Fruit fly (Drosophila melanogaster) whole organism, embryonic: ENCODE results near the gene goe.

Experiments
- Ada2b ChIP-seq: fragments of 200-800 bp; sonication (Bioruptor generic); IDR thresholded peaks from 2 replicates; pipeline ENCODE4 v1.3.6; 2022; ENCODE audit warnings: missing biosample characterization, missing genetic modification characterization
- Antp ChIP-seq: fragments of 200-800 bp; sonication (Bioruptor generic); optimal IDR thresholded peaks from 3 replicates; lab custom pipeline; 2016; ENCODE audit warnings: missing biosample characterization, missing genetic modification characterization
- B-H1 ChIP-seq: fragments of 200-800 bp; sonication (Bioruptor generic); IDR thresholded peaks from 3 replicates; pipeline ENCODE4 v1.3.6; 2022; ENCODE audit warnings: missing biosample characterization, missing genetic modification characterization
- C15 ChIP-seq: fragments of 200-800 bp; sonication (Bioruptor generic); IDR thresholded peaks from 3 replicates; pipeline ENCODE4 v1.3.6; 2022; ENCODE audit warnings: missing biosample characterization, missing genetic modification characterization
- CG10431 ChIP-seq: fragments of 200-800 bp; sonication (Bioruptor generic); optimal IDR thresholded peaks from 3 replicates; lab custom pipeline; 2018; ENCODE audit warnings: missing biosample characterization, mild to moderate bottlenecking, missing genetic modification characterization
- CG10654 ChIP-seq: fragments of 200-800 bp; sonication (Bioruptor generic); optimal IDR thresholded peaks from 2 replicates; lab custom pipeline; 2016; ENCODE audit warnings: missing biosample characterization, missing genetic modification characterization
- CG11695 ChIP-seq: fragments of 200-800 bp; sonication (Bioruptor generic); IDR thresholded peaks from 3 replicates; pipeline ENCODE4 v1.3.6; 2022; ENCODE audit warnings: missing biosample characterization, missing genetic modification characterization
- CG1233 ChIP-seq: fragments of 200-800 bp; sonication (Bioruptor generic); optimal IDR thresholded peaks from 4 replicates; lab custom pipeline; 2018; ENCODE audit warnings: missing biosample characterization, mild to moderate bottlenecking, missing genetic modification characterization
- CG14667 ChIP-seq: fragments of 200-800 bp; sonication (Bioruptor generic); IDR thresholded peaks from 2 replicates; pipeline ENCODE4 v1.3.6; 2022; ENCODE audit warnings: missing biosample characterization, missing genetic modification characterization
- CG15479 ChIP-seq: fragments of 200-800 bp; sonication (Bioruptor generic); optimal IDR thresholded peaks from 3 replicates; lab custom pipeline; 2019; ENCODE audit warnings: missing biosample characterization, mild to moderate bottlenecking, missing genetic modification characterization, moderate library complexity
- CG1603 ChIP-seq: fragments of 200-800 bp; sonication (Bioruptor generic); optimal IDR thresholded peaks from 2 replicates; lab custom pipeline; 2019; ENCODE audit warnings: missing biosample characterization, mild to moderate bottlenecking, missing genetic modification characterization, moderate library complexity
- CG17829 ChIP-seq: fragments of 200-800 bp; optimal IDR thresholded peaks from 2 replicates; lab custom pipeline; 2019; ENCODE audit warnings: missing biosample characterization, mild to moderate bottlenecking, missing genetic modification characterization, moderate library complexity
- CG2116 ChIP-seq: fragments of 200-800 bp; sonication (Bioruptor generic); optimal IDR thresholded peaks from 3 replicates; lab custom pipeline; 2018; ENCODE audit warnings: missing biosample characterization, mild to moderate bottlenecking, missing genetic modification characterization
- CG30020 ChIP-seq: fragments of 200-800 bp; optimal IDR thresholded peaks from 2 replicates; lab custom pipeline; 2019; ENCODE audit warnings: missing biosample characterization, mild to moderate bottlenecking, missing genetic modification characterization, moderate library complexity
- CG6765 ChIP-seq: fragments of 200-800 bp; sonication (Bioruptor generic); optimal IDR thresholded peaks from 3 replicates; lab custom pipeline; 2017; ENCODE audit warnings: missing biosample characterization, mild to moderate bottlenecking, missing genetic modification characterization
- CG8359 ChIP-seq: fragments of 200-800 bp; sonication (Bioruptor generic); optimal IDR thresholded peaks from 2 replicates; lab custom pipeline; 2017; ENCODE audit warnings: missing biosample characterization, mild to moderate bottlenecking, missing genetic modification characterization, borderline replicate concordance
- CG8924 ChIP-seq: fragments of 200-800 bp; optimal IDR thresholded peaks from 3 replicates; lab custom pipeline; 2019; ENCODE audit warnings: missing biosample characterization, mild to moderate bottlenecking, missing genetic modification characterization, moderate library complexity
- CG9609 ChIP-seq: fragments of 200-800 bp; sonication (Bioruptor generic); optimal IDR thresholded peaks from 3 replicates; lab custom pipeline; 2016; ENCODE audit warnings: missing biosample characterization, missing genetic modification characterization
- CG9876 ChIP-seq: fragments of 200-800 bp; sonication (Bioruptor generic); optimal IDR thresholded peaks from 2 replicates; lab custom pipeline; 2016; ENCODE audit warnings: missing biosample characterization, missing genetic modification characterization
- CkIIα-i1 ChIP-seq: fragments of 200-800 bp; sonication (Bioruptor generic); IDR thresholded peaks from 2 replicates; pipeline ENCODE4 v1.3.6; 2022; ENCODE audit warnings: missing biosample characterization, missing genetic modification characterization
- Dref ChIP-seq: fragments of 200-800 bp; sonication (Bioruptor generic); IDR thresholded peaks from 2 replicates; pipeline ENCODE4 v1.3.6; 2022; ENCODE audit warnings: missing biosample characterization, missing genetic modification characterization
- Fer3 ChIP-seq: fragments of 200-800 bp; sonication (Bioruptor generic); optimal IDR thresholded peaks from 2 replicates; lab custom pipeline; 2018; ENCODE audit warnings: missing biosample characterization, mild to moderate bottlenecking, missing genetic modification characterization, moderate library complexity
- Kr ChIP-seq: fragments of 200-800 bp; sonication (Bioruptor generic); optimal IDR thresholded peaks from 2 replicates; lab custom pipeline; 2017; ENCODE audit warnings: missing biosample characterization, mild to moderate bottlenecking, missing genetic modification characterization
- Meics ChIP-seq: fragments of 200-800 bp; sonication (Bioruptor generic); optimal IDR thresholded peaks from 2 replicates; lab custom pipeline; 2017; ENCODE audit warnings: missing biosample characterization, mild to moderate bottlenecking, missing genetic modification characterization
- Scr ChIP-seq: fragments of 200-800 bp; sonication (Bioruptor generic); IDR thresholded peaks from 2 replicates; pipeline ENCODE4 v1.3.6; 2022; ENCODE audit warnings: missing biosample characterization, missing genetic modification characterization; ENCODE audit not compliant: partially characterized antibody
- Sin3A ChIP-seq: fragments of >200 bp; optimal IDR thresholded peaks from 2 replicates; lab custom pipeline; 2018
- Usf ChIP-seq: fragments of 200-800 bp; sonication (Bioruptor generic); optimal IDR thresholded peaks from 2 replicates; lab custom pipeline; 2017; ENCODE audit warnings: missing genotype, missing biosample characterization, missing genetic modification characterization
- Xbp1 ChIP-seq: fragments of 200-800 bp; sonication (Bioruptor generic); optimal IDR thresholded peaks from 3 replicates; lab custom pipeline; 2016; ENCODE audit warnings: missing biosample characterization, mild to moderate bottlenecking, missing genetic modification characterization
- Xrp1 ChIP-seq: fragments of 200-800 bp; sonication (Bioruptor generic); IDR thresholded peaks from 2 replicates; pipeline ENCODE4 v1.3.6; 2022; ENCODE audit warnings: missing biosample characterization, missing genetic modification characterization
- bowl ChIP-seq: fragments of 200-800 bp; sonication (Bioruptor generic); IDR thresholded peaks from 2 replicates; pipeline ENCODE4 v1.3.6; 2022; ENCODE audit warnings: missing biosample characterization, missing genetic modification characterization
- cas ChIP-seq: fragments of 200-800 bp; sonication (Bioruptor generic); IDR thresholded peaks from 2 replicates; pipeline ENCODE4 v1.3.6; 2022; ENCODE audit warnings: missing biosample characterization, missing genetic modification characterization
- chif ChIP-seq, 2 experiments: fragments of 200-800 bp; sonication (Bioruptor generic); optimal IDR thresholded peaks; 3 replicates each; lab custom pipeline; 2016; ENCODE audit warnings: missing biosample characterization in 2 of 2, missing genetic modification characterization in 2 of 2
- chinmo ChIP-seq: fragments of 200-800 bp; sonication (Bioruptor generic); IDR thresholded peaks from 4 replicates; pipeline ENCODE4 v1.3.6; 2022; ENCODE audit warnings: missing biosample characterization, missing genetic modification characterization; ENCODE audit not compliant: partially characterized antibody
- crol ChIP-seq: fragments of 200-800 bp; sonication (Bioruptor generic); IDR thresholded peaks from 2 replicates; pipeline ENCODE4 v1.3.6; 2022; ENCODE audit warnings: missing biosample characterization, missing genetic modification characterization
- da ChIP-seq: fragments of 200-800 bp; sonication (Bioruptor generic); optimal IDR thresholded peaks from 2 replicates; lab custom pipeline; 2016; ENCODE audit warnings: missing biosample characterization, missing genetic modification characterization
- exex ChIP-seq: fragments of 200-800 bp; sonication (Bioruptor generic); optimal IDR thresholded peaks from 4 replicates; lab custom pipeline; 2018; ENCODE audit warnings: missing biosample characterization, mild to moderate bottlenecking, missing genetic modification characterization, moderate library complexity
- hb ChIP-seq: fragments of 200-800 bp; sonication (Bioruptor generic); IDR thresholded peaks from 3 replicates; pipeline ENCODE4 v1.3.6; 2022; ENCODE audit warnings: missing biosample characterization, missing genetic modification characterization; ENCODE audit not compliant: partially characterized antibody
- ind ChIP-seq: fragments of 200-800 bp; sonication (Bioruptor generic); optimal IDR thresholded peaks from 3 replicates; lab custom pipeline; 2016; ENCODE audit warnings: missing biosample characterization, missing genetic modification characterization
- inv ChIP-seq: fragments of 200-800 bp; sonication (Bioruptor generic); IDR thresholded peaks from 2 replicates; pipeline ENCODE4 v1.3.6; 2022; ENCODE audit warnings: missing biosample characterization, missing genetic modification characterization; ENCODE audit not compliant: partially characterized antibody
- kah ChIP-seq: fragments of 200-800 bp; sonication (Bioruptor generic); optimal IDR thresholded peaks from 2 replicates; lab custom pipeline; 2018; ENCODE audit warnings: missing biosample characterization, mild to moderate bottlenecking, missing genetic modification characterization
- ken ChIP-seq: fragments of 200-800 bp; sonication (Bioruptor generic); IDR thresholded peaks from 3 replicates; pipeline ENCODE4 v1.3.6; 2022; ENCODE audit warnings: missing biosample characterization, missing genetic modification characterization
- kni ChIP-seq: fragments of 200-800 bp; sonication (Bioruptor generic); optimal IDR thresholded peaks from 3 replicates; lab custom pipeline; 2017; ENCODE audit warnings: mild to moderate bottlenecking, missing biosample characterization, missing genetic modification reagents, missing genetic modification characterization
- lola ChIP-seq, 3 experiments: fragments of >200 bp in 2 of 3; fragments of 200-800 bp in 1 of 3; sonication (Bioruptor generic) in 1 of 3; optimal IDR thresholded peaks; 2 replicates each; lab custom pipeline; 2017 to 2019; ENCODE audit warnings: missing biosample characterization in 3 of 3, missing genetic modification characterization in 3 of 3, mild to moderate bottlenecking in 1 of 3, moderate library complexity in 1 of 3
- onecut ChIP-seq: fragments of 200-800 bp; sonication (Bioruptor generic); IDR thresholded peaks from 2 replicates; pipeline ENCODE4 v1.3.6; 2022; ENCODE audit warnings: missing biosample characterization, missing genetic modification characterization
- repo ChIP-seq: fragments of 200-800 bp; sonication (Bioruptor generic); optimal IDR thresholded peaks from 2 replicates; lab custom pipeline; 2016; ENCODE audit warnings: missing biosample characterization, missing genetic modification characterization
- salm ChIP-seq: fragments of 200-800 bp; sonication (Bioruptor generic); optimal IDR thresholded peaks from 2 replicates; lab custom pipeline; 2018; ENCODE audit warnings: missing biosample characterization, mild to moderate bottlenecking, missing genetic modification characterization
- schlank ChIP-seq: fragments of 200-800 bp; sonication (Bioruptor generic); optimal IDR thresholded peaks from 2 replicates; lab custom pipeline; 2018; ENCODE audit warnings: missing biosample characterization, mild to moderate bottlenecking, missing genetic modification characterization
- sisA ChIP-seq: fragments of 200-800 bp; sonication (Bioruptor generic); IDR thresholded peaks from 2 replicates; pipeline ENCODE4 v1.3.6; 2022; ENCODE audit warnings: missing biosample characterization, missing genetic modification characterization
- slou ChIP-seq: fragments of 200-800 bp; sonication (Bioruptor generic); optimal IDR thresholded peaks from 3 replicates; lab custom pipeline; 2016; ENCODE audit warnings: missing biosample characterization, missing genetic modification characterization
- sna ChIP-seq: fragments of 200-800 bp; sonication (Bioruptor generic); IDR thresholded peaks from 2 replicates; pipeline ENCODE4 v1.3.6; 2022; ENCODE audit warnings: missing biosample characterization, missing genetic modification characterization; ENCODE audit not compliant: partially characterized antibody
- tna ChIP-seq: fragments of 200-800 bp; sonication (Bioruptor generic); IDR thresholded peaks from 2 replicates; pipeline ENCODE4 v1.3.6; 2022; ENCODE audit warnings: missing biosample characterization, missing genetic modification characterization; ENCODE audit not compliant: partially characterized antibody
- yki ChIP-seq: fragments of >200 bp; optimal IDR thresholded peaks from 3 replicates; lab custom pipeline; 2018

Gene goe

dm6 chrX:16690499-16690898, 61.2 kb downstream of the goe start (continued):
- no peak for TF ChIP-seq CG10654 (GFP tag; lab: Kevin White, UChicago)
- TF ChIP-seq Antp (GFP tag; lab: Kevin White, UChicago), result peak; percentile 9
- TF ChIP-seq C15 (GFP tag; lab: Robert Waterston, UW), result no peak
- no peak for TF ChIP-seq Scr (GFP tag; lab: Robert Waterston, UW)
- no peak for TF ChIP-seq hb (GFP tag; lab: Robert Waterston, UW)
- peak; percentile 42 for TF ChIP-seq CG1603
- TF ChIP-seq CG6765, result no peak
- TF ChIP-seq CG15479 (GFP tag; lab: Kevin White, UChicago), result no peak
- no peak for TF ChIP-seq sna
- no peak for TF ChIP-seq CG10431
- peak in 1 of 2 experiments; percentile 28 for TF ChIP-seq chif (GFP tag; optimal IDR thresholded peaks at IDR 0.05; lab: Kevin White, UChicago)
- no peak for TF ChIP-seq bowl (GFP tag; lab: Robert Waterston, UW)
- TF ChIP-seq Dref (GFP tag; lab: Robert Waterston, UW), result no peak
- peak; percentile 65; the same call in 1 of the 2 replicates for TF ChIP-seq sisA (GFP tag; lab: Robert Waterston, UW)
- no peak for TF ChIP-seq Usf (GFP tag; lab: Kevin White, UChicago)
- TF ChIP-seq CG1233 (GFP tag; lab: Kevin White, UChicago), result no peak
- TF ChIP-seq CG8359 (GFP tag; lab: Kevin White, UChicago), result no peak
- TF ChIP-seq CG9609, result no peak
- TF ChIP-seq tna, result no peak
- peak; percentile 43; the same call in 1 of the 2 replicates for TF ChIP-seq Xrp1 (GFP tag; lab: Robert Waterston, UW)
- TF ChIP-seq CG30020 (tag; lab: Kevin White, UChicago), result no peak
- no peak for TF ChIP-seq inv (GFP tag; lab: Robert Waterston, UW)
- TF ChIP-seq kni (GFP tag; lab: Kevin White, UChicago), result no peak
- peak; percentile 5 for TF ChIP-seq Xbp1 (GFP tag; lab: Kevin White, UChicago)
- no peak for TF ChIP-seq Fer3 (tag; lab: Kevin White, UChicago)
- TF ChIP-seq Sin3A (lab: Kevin White, UChicago), result no peak
- TF ChIP-seq CG8924 (tag; lab: Kevin White, UChicago), result no peak
- no peak for TF ChIP-seq slou (GFP tag; lab: Kevin White, UChicago)
- TF ChIP-seq cas, result no peak
- TF ChIP-seq chinmo, result no peak
- TF ChIP-seq Kr, result no peak
- TF ChIP-seq CG17829 (tag; lab: Kevin White, UChicago), result no peak
- TF ChIP-seq exex (tag; lab: Kevin White, UChicago), result no peak
- TF ChIP-seq lola (GFP tag; optimal IDR thresholded peaks at IDR 0.05; lab: Kevin White, UChicago), result no peak
- no peak for TF ChIP-seq onecut
- no peak for TF ChIP-seq Ada2b
- no peak for TF ChIP-seq salm
- no peak for TF ChIP-seq CG2116
- no peak for TF ChIP-seq crol (GFP tag; lab: Robert Waterston, UW)
- no peak for TF ChIP-seq CG9876
- no peak for TF ChIP-seq B-H1 (GFP tag; lab: Robert Waterston, UW)
- no peak for TF ChIP-seq da (GFP tag; lab: Kevin White, UChicago)
- no peak for TF ChIP-seq yki (lab: Kevin White, UChicago)
- TF ChIP-seq CG14667, result no peak
- TF ChIP-seq kah (GFP tag; lab: Kevin White, UChicago), result no peak
- TF ChIP-seq ind (GFP tag; lab: Kevin White, UChicago), result no peak
- TF ChIP-seq Meics (GFP tag; lab: Kevin White, UChicago), result no peak
- TF ChIP-seq schlank, result no peak
- no peak for TF ChIP-seq CG11695 (GFP tag; lab: Robert Waterston, UW)
- TF ChIP-seq CkIIα-i1 (GFP tag; lab: Robert Waterston, UW), result no peak
- TF ChIP-seq repo (GFP tag; lab: Kevin White, UChicago), result no peak
- TF ChIP-seq ken (GFP tag; lab: Robert Waterston, UW), result peak; percentile 58; the same call in 1 of the 3 replicates
